Worm (Caenorhabditis elegans) whole organism, late embryonic: ENCODE measurements around the gene ZK1307.1.

Source experiments
- mec-3 ChIP-seq: sonication (generic microtip); optimal IDR thresholded peaks from 2 replicates; lab custom pipeline; 2016; ENCODE audit warnings: borderline replicate concordance, missing genetic modification characterization, missing compliant biosample characterization
- tbx-2 ChIP-seq: sonication (generic microtip); optimal IDR thresholded peaks from 2 replicates; lab custom pipeline; 2016; ENCODE audit warnings: missing genetic modification characterization, missing compliant biosample characterization

DNA sequence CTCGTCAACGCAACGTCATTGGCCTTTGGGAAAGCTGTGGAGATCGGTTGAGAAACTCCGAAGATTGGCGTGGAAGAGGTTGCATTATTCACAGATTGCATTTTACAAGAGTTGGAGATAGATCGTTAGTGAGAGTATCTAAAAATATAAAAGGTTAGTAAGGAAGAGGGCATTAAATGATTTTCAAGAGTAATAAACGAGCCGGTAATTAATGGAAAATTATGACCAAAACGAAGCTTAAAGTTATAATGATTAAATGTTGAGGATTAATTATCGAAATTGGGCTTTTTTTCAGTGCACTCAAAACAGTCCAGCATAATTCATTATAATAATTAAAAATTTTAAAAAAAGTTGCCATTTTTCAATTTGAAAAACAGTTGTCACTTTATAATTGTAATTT is 46.1 kb downstream of the ZK1307.1 start, which contains the start of gene pap-2:
- TF ChIP-seq mec-3 (tag; lab: Kevin White, UChicago) (no peak), tbx-2 (tag; lab: Kevin White, UChicago) (no peak)
